Fruit fly (Drosophila melanogaster): ENCODE data around the gene Cip4.

Gene Cip4

dm6 chr3L:4403180-4403769 lies 39.4 kb upstream of the Cip4 start, which contains the start of gene Syx17:
Syx17 (plus strand) TSS chr3L:4403487.
- TF ChIP-seq CG8478 (optimal IDR thresholded peaks at IDR 0.05) = no peak
- TF ChIP-seq EcR (GFP tag; optimal IDR thresholded peaks at IDR 0.05) = no peak
- no peak for TF ChIP-seq usp (GFP tag; optimal IDR thresholded peaks at IDR 0.05)
- TF ChIP-seq psq (optimal IDR thresholded peaks at IDR 0.05) = no peak
- TF ChIP-seq Dll (optimal IDR thresholded peaks at IDR 0.05) = no peak
- no peak for TF ChIP-seq pan (optimal IDR thresholded peaks at IDR 0.05)

- TF ChIP-seq Dll (optimal IDR thresholded peaks at IDR 0.05) (no peak), CG8478 (optimal IDR thresholded peaks at IDR 0.05) (no peak), psq (optimal IDR thresholded peaks at IDR 0.05) (no peak), pan (optimal IDR thresholded peaks at IDR 0.05) (no peak), usp (GFP tag; optimal IDR thresholded peaks at IDR 0.05) (no peak), EcR (GFP tag; optimal IDR thresholded peaks at IDR 0.05) (no peak)
These were observed 37.3 kb upstream of the Cip4 start for dm6 chr3L:4401241-4401640.

- TF ChIP-seq CG8478 (optimal IDR thresholded peaks at IDR 0.05) (no peak), pan (optimal IDR thresholded peaks at IDR 0.05) (no peak), usp (GFP tag; optimal IDR thresholded peaks at IDR 0.05) (no peak), EcR (GFP tag; optimal IDR thresholded peaks at IDR 0.05) (no peak), Dll (optimal IDR thresholded peaks at IDR 0.05) (no peak), psq (optimal IDR thresholded peaks at IDR 0.05) (no peak)
These were observed 36.0 kb upstream of the Cip4 start for dm6 chr3L:4399905-4400304.

dm6 chr3L:4397874-4398273 lies 34.0 kb upstream of the Cip4 start:
- TF ChIP-seq Dll (optimal IDR thresholded peaks at IDR 0.05) = no peak
- no peak for TF ChIP-seq psq (optimal IDR thresholded peaks at IDR 0.05)
- no peak for TF ChIP-seq pan (optimal IDR thresholded peaks at IDR 0.05)
- no peak for TF ChIP-seq EcR (GFP tag; optimal IDR thresholded peaks at IDR 0.05)
- no peak for TF ChIP-seq usp (GFP tag; optimal IDR thresholded peaks at IDR 0.05)
- TF ChIP-seq CG8478 (optimal IDR thresholded peaks at IDR 0.05) = no peak

dm6 chr3L:4397137-4397536 lies 33.2 kb upstream of the Cip4 start:
- TF ChIP-seq CG8478 (optimal IDR thresholded peaks at IDR 0.05) (no peak), pan (optimal IDR thresholded peaks at IDR 0.05) (no peak), EcR (GFP tag; optimal IDR thresholded peaks at IDR 0.05) (no peak), psq (optimal IDR thresholded peaks at IDR 0.05) (no peak), Dll (optimal IDR thresholded peaks at IDR 0.05) (no peak), usp (GFP tag; optimal IDR thresholded peaks at IDR 0.05) (no peak)

dm6 chr3L:4396372-4396771 lies 32.5 kb upstream of the Cip4 start:
- TF ChIP-seq usp (GFP tag; optimal IDR thresholded peaks at IDR 0.05) (no peak), Dll (optimal IDR thresholded peaks at IDR 0.05) (no peak), pan (optimal IDR thresholded peaks at IDR 0.05) (no peak), psq (optimal IDR thresholded peaks at IDR 0.05) (no peak), CG8478 (optimal IDR thresholded peaks at IDR 0.05) (no peak), EcR (GFP tag; optimal IDR thresholded peaks at IDR 0.05) (no peak)

dm6 chr3L:4395501-4396073 lies 31.7 kb upstream of the Cip4 start:
- TF ChIP-seq pan (optimal IDR thresholded peaks at IDR 0.05) = no peak
- TF ChIP-seq psq (optimal IDR thresholded peaks at IDR 0.05) = no peak
- TF ChIP-seq CG8478 (optimal IDR thresholded peaks at IDR 0.05) = no peak
- TF ChIP-seq usp (GFP tag; optimal IDR thresholded peaks at IDR 0.05) = no peak
- no peak for TF ChIP-seq EcR (GFP tag; optimal IDR thresholded peaks at IDR 0.05)
- no peak for TF ChIP-seq Dll (optimal IDR thresholded peaks at IDR 0.05)

dm6 chr3L:4393642-4394041 lies 29.7 kb upstream of the Cip4 start:
- TF ChIP-seq CG8478 (optimal IDR thresholded peaks at IDR 0.05) (no peak), EcR (GFP tag; optimal IDR thresholded peaks at IDR 0.05) (peak in 1 of 2 experiments; percentile 55), pan (optimal IDR thresholded peaks at IDR 0.05) (no peak)

dm6 chr3L:4392851-4393250 lies 28.9 kb upstream of the Cip4 start:
- TF ChIP-seq usp (GFP tag; optimal IDR thresholded peaks at IDR 0.05) (no peak), pan (optimal IDR thresholded peaks at IDR 0.05) (no peak), CG8478 (optimal IDR thresholded peaks at IDR 0.05) (no peak)

dm6 chr3L:4389104-4389503 lies 25.2 kb upstream of the Cip4 start:
- TF ChIP-seq EcR (GFP tag; optimal IDR thresholded peaks at IDR 0.05) (no peak), psq (optimal IDR thresholded peaks at IDR 0.05) (no peak), pan (optimal IDR thresholded peaks at IDR 0.05) (no peak), Dll (optimal IDR thresholded peaks at IDR 0.05) (no peak), usp (GFP tag; optimal IDR thresholded peaks at IDR 0.05) (no peak), CG8478 (optimal IDR thresholded peaks at IDR 0.05) (no peak)

- no peak for TF ChIP-seq Dll (optimal IDR thresholded peaks at IDR 0.05)
- TF ChIP-seq pan (optimal IDR thresholded peaks at IDR 0.05) = no peak
- TF ChIP-seq CG8478 (optimal IDR thresholded peaks at IDR 0.05) = no peak
These were observed 24.3 kb upstream of the Cip4 start for dm6 chr3L:4388215-4388614.

- no peak for TF ChIP-seq CG8478 (optimal IDR thresholded peaks at IDR 0.05)
- no peak for TF ChIP-seq Dll (optimal IDR thresholded peaks at IDR 0.05)
- TF ChIP-seq usp (GFP tag; optimal IDR thresholded peaks at IDR 0.05) = no peak
- TF ChIP-seq pan (optimal IDR thresholded peaks at IDR 0.05) = no peak
- no peak for TF ChIP-seq EcR (GFP tag; optimal IDR thresholded peaks at IDR 0.05)
- TF ChIP-seq psq (optimal IDR thresholded peaks at IDR 0.05) = no peak
These were observed 20.4 kb upstream of the Cip4 start, which contains the start of gene slow for dm6 chr3L:4384326-4384662. slow (plus strand) TSS chr3L:4384442.
